Worm (Caenorhabditis elegans): ENCODE measurements around the gene daf-1.
A peak's percentile ranks its signal among the peaks of the same experiment; 100 is the strongest.

daf-1 gene

DNA sequence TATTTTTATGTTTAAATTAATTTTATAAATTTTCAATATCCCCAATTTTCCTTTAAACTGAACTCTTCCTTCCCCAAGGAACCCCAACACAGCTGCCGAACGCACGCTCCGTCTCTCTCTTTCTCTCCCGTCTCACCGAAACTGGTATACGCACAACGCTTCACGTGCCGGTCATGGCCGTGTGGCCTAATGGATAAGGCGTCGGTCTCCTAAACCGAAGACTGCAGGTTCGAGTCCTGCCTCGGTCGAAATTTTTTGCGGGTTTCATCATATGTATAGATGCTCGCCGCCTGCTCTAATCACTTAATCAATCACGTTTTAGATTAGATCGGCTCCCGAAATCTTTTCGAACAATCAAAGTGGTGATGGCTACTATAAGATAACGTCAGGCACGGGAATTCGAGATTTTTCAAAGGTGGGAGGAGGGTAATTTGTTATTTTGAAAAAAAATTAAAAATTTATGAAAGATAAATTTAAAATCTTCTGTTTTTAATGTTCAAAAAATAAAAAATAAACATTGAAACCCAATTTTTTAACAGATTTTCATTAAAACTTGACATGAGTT, 11.7 kb downstream of the daf-1 start (continued):
- TF ChIP-seq snpc-1.1 (tag; optimal IDR thresholded peaks at IDR 0.05; ENCODE audit: insufficient read depth), result no peak
- 0 out of 2 replicates have a peak, but pooled peaks have one; percentile 39 for TF ChIP-seq ztf-6 (GFP tag; IDR thresholded peaks at IDR 0.05)
- TF ChIP-seq fkh-3 (tag; optimal IDR thresholded peaks at IDR 0.05), result no peak
- TF ChIP-seq B0035.1 (tag; optimal IDR thresholded peaks at IDR 0.05), result peak; percentile 13
- TF ChIP-seq lin-54 (GFP tag; optimal IDR thresholded peaks at IDR 0.05), result peak; percentile 53
- TF ChIP-seq madf-10 (tag; optimal IDR thresholded peaks at IDR 0.05), result peak; percentile 76
- no peak for TF ChIP-seq nhr-27 (tag; optimal IDR thresholded peaks at IDR 0.05)
- TF ChIP-seq mxl-1 (tag; optimal IDR thresholded peaks at IDR 0.05), result peak; percentile 75
- TF ChIP-seq zim-3 (tag; optimal IDR thresholded peaks at IDR 0.05), result peak; percentile 97
- TF ChIP-seq attf-5 (GFP tag; optimal IDR thresholded peaks at IDR 0.05), result peak; percentile 58
- TF ChIP-seq Y95B8A.8 (GFP tag; IDR thresholded peaks at IDR 0.05), result 0 out of 2 replicates have a peak, but pooled peaks have one; percentile 56
- TF ChIP-seq unc-130 (GFP tag; optimal IDR thresholded peaks at IDR 0.05), result peak; percentile 22
- TF ChIP-seq him-1 (tag; optimal IDR thresholded peaks at IDR 0.05), result peak; percentile 94
- TF ChIP-seq cebp-1 (GFP tag; IDR thresholded peaks at IDR 0.05), result 0 out of 2 replicates have a peak, but pooled peaks have one; percentile 49
- TF ChIP-seq cebp-1 (tag; optimal IDR thresholded peaks at IDR 0.05), result no peak
- peak; percentile 50 for TF ChIP-seq K12H6.12 (tag; optimal IDR thresholded peaks at IDR 0.05)
- 0 out of 2 replicates have a peak, but pooled peaks have one; percentile 12 for TF ChIP-seq ceh-91 (GFP tag; IDR thresholded peaks at IDR 0.05)
- peak; percentile 15 for TF ChIP-seq lsl-1 (GFP tag; optimal IDR thresholded peaks at IDR 0.05)
- TF ChIP-seq lin-35 (GFP tag; optimal IDR thresholded peaks at IDR 0.05), result peak in 1 of 3 experiments; percentile 11
- no peak for TF ChIP-seq F39B2.1 (GFP tag; IDR thresholded peaks at IDR 0.05)
- TF ChIP-seq rec-8 (tag; optimal IDR thresholded peaks at IDR 0.05), result peak; percentile 21 to 48
- TF ChIP-seq somi-1 (GFP tag; optimal IDR thresholded peaks at IDR 0.05), result no peak
- TF ChIP-seq pbrm-1 (GFP tag; IDR thresholded peaks at IDR 0.05), result peak; percentile 54; the same call in 1 of the 2 replicates
- TF ChIP-seq xnd-1 (tag; optimal IDR thresholded peaks at IDR 0.05), result no peak
- TF ChIP-seq ceh-100 (GFP tag; IDR thresholded peaks at IDR 0.05), result peak; percentile 20; the same call in 1 of the 2 replicates
- TF ChIP-seq B0261.1 (tag; optimal IDR thresholded peaks at IDR 0.05), result peak; percentile 92
- TF ChIP-seq aptf-2 (GFP tag; conservative IDR thresholded peaks at IDR 0.05), result 0 out of 2 replicates have a peak, but pooled peaks have one; percentile 44
- peak; percentile 76 for TF ChIP-seq chd-7 (tag; optimal IDR thresholded peaks at IDR 0.05)
- TF ChIP-seq lin-26 (GFP tag; IDR thresholded peaks at IDR 0.05), result peak; percentile 90
- TF ChIP-seq ztf-26 (tag; optimal IDR thresholded peaks at IDR 0.05), result peak; percentile 1
- TF ChIP-seq ztf-25 (GFP tag; IDR thresholded peaks at IDR 0.05), result peak; percentile 78; the same call in 1 of the 2 replicates
- TF ChIP-seq Y56A3A.18 (GFP tag; IDR thresholded peaks at IDR 0.05), result 0 out of 2 replicates have a peak, but pooled peaks have one; percentile 54
- no peak for TF ChIP-seq Y53G8AR.9 (GFP tag; conservative IDR thresholded peaks at IDR 0.05)
- no peak for TF ChIP-seq ceh-79 (tag; optimal IDR thresholded peaks at IDR 0.05)
- peak; percentile 71 for TF ChIP-seq mcd-1 (GFP tag; IDR thresholded peaks at IDR 0.05)
- TF ChIP-seq hrde-1 (tag; optimal IDR thresholded peaks at IDR 0.05; ENCODE audit: borderline replicate concordance), result peak; percentile 0
- TF ChIP-seq zfh-2 (GFP tag; conservative IDR thresholded peaks at IDR 0.05), result peak; percentile 71
- 0 out of 2 replicates have a peak, but pooled peaks have one; percentile 14 for TF ChIP-seq lir-1 (GFP tag; conservative IDR thresholded peaks at IDR 0.05)
- TF ChIP-seq snpc-3.4 (tag; optimal IDR thresholded peaks at IDR 0.05), result no peak
- no peak for TF ChIP-seq nhr-80 (tag; optimal IDR thresholded peaks at IDR 0.05)
- TF ChIP-seq tbx-9 (tag; optimal IDR thresholded peaks at IDR 0.05; ENCODE audit: borderline replicate concordance), result no peak
- peak; percentile 39; the same call in 1 of the 2 replicates for TF ChIP-seq madf-6 (GFP tag; IDR thresholded peaks at IDR 0.05)
- peak; percentile 58 for TF ChIP-seq F10E7.11 (tag; optimal IDR thresholded peaks at IDR 0.05)
- peak; percentile 99 for TF ChIP-seq tbp1 (GFP tag; optimal IDR thresholded peaks at IDR 0.05)
- 0 out of 2 replicates have a peak, but pooled peaks have one; percentile 38 for TF ChIP-seq C06A6.2 (GFP tag; conservative IDR thresholded peaks at IDR 0.05)
- peak; percentile 25 for TF ChIP-seq akir-1 (GFP tag; optimal IDR thresholded peaks at IDR 0.05)
